Fruit fly (Drosophila melanogaster) whole organism, embryonic: ENCODE measurements around the gene CG32551.

Experiments
- Antp ChIP-seq: fragments of 200-800 bp; sonication (Bioruptor generic); optimal IDR thresholded peaks from 3 replicates; lab custom pipeline; 2016; ENCODE audit warnings: missing biosample characterization, missing genetic modification characterization
- Atf3 ChIP-seq: fragments of 200-800 bp; sonication (Bioruptor generic); optimal IDR thresholded peaks from 3 replicates; lab custom pipeline; 2016; ENCODE audit warnings: missing biosample characterization, missing genetic modification characterization
- CG10267 ChIP-seq: fragments of 200-800 bp; sonication (Bioruptor generic); optimal IDR thresholded peaks from 2 replicates; lab custom pipeline; 2018; ENCODE audit warnings: missing biosample characterization, mild to moderate bottlenecking, missing genetic modification characterization, moderate library complexity
- CG12299 ChIP-seq: fragments of 200-800 bp; sonication (Bioruptor generic); optimal IDR thresholded peaks from 2 replicates; lab custom pipeline; 2018; ENCODE audit warnings: missing biosample characterization, mild to moderate bottlenecking, missing genetic modification characterization
- CG13296 ChIP-seq: fragments of 200-800 bp; sonication (Bioruptor generic); optimal IDR thresholded peaks from 3 replicates; lab custom pipeline; 2018; ENCODE audit warnings: missing biosample characterization, mild to moderate bottlenecking, missing genetic modification characterization
- CG13775 ChIP-seq: fragments of 200-800 bp; sonication (Bioruptor generic); optimal IDR thresholded peaks from 3 replicates; lab custom pipeline; 2017; ENCODE audit warnings: missing biosample characterization, mild to moderate bottlenecking, missing genetic modification characterization
- CG15011 ChIP-seq: fragments of 200-800 bp; sonication (Bioruptor generic); optimal IDR thresholded peaks from 3 replicates; lab custom pipeline; 2018; ENCODE audit warnings: missing biosample characterization, mild to moderate bottlenecking, missing genetic modification characterization
- CG15601 ChIP-seq: fragments of 200-800 bp; sonication (Bioruptor generic); optimal IDR thresholded peaks from 3 replicates; lab custom pipeline; 2019; ENCODE audit warnings: missing biosample characterization, mild to moderate bottlenecking, missing genetic modification characterization, moderate library complexity
- CG15696 ChIP-seq: fragments of 200-800 bp; sonication (Bioruptor generic); optimal IDR thresholded peaks from 2 replicates; lab custom pipeline; 2019; ENCODE audit warnings: missing biosample characterization, mild to moderate bottlenecking, missing genetic modification characterization, moderate library complexity
- CG1603 ChIP-seq: fragments of 200-800 bp; sonication (Bioruptor generic); optimal IDR thresholded peaks from 2 replicates; lab custom pipeline; 2019; ENCODE audit warnings: missing biosample characterization, mild to moderate bottlenecking, missing genetic modification characterization, moderate library complexity
- CG17328 ChIP-seq: fragments of 200-800 bp; sonication (Bioruptor generic); IDR thresholded peaks from 2 replicates; pipeline ENCODE4 v1.3.6; 2022; ENCODE audit warnings: missing biosample characterization, missing genetic modification characterization
- CG31224 ChIP-seq: fragments of 200-800 bp; sonication (Bioruptor generic); IDR thresholded peaks from 2 replicates; pipeline ENCODE4 v1.3.6; 2022; ENCODE audit warnings: missing biosample characterization, missing genetic modification characterization
- CG31441 ChIP-seq: fragments of 200-800 bp; sonication (Bioruptor generic); IDR thresholded peaks from 2 replicates; pipeline ENCODE4 v1.3.6; 2022; ENCODE audit warnings: missing biosample characterization, missing genetic modification characterization
- CG3726 ChIP-seq: fragments of 200-800 bp; sonication (Bioruptor generic); IDR thresholded peaks from 3 replicates; pipeline ENCODE4, ENCODE4 v1.3.6; 2022; ENCODE audit warnings: missing biosample characterization, missing genetic modification characterization
- CG3838 ChIP-seq: fragments of 200-800 bp; sonication (Bioruptor generic); optimal IDR thresholded peaks from 3 replicates; lab custom pipeline; 2016; ENCODE audit warnings: missing biosample characterization, missing genetic modification characterization
- CG42726 ChIP-seq: fragments of 200-800 bp; sonication (Bioruptor generic); IDR thresholded peaks from 2 replicates; pipeline ENCODE4 v1.3.6; 2022; ENCODE audit warnings: missing biosample characterization, missing genetic modification characterization; ENCODE audit not compliant: partially characterized antibody
- CG6175 ChIP-seq: fragments of 200-800 bp; sonication (Bioruptor generic); IDR thresholded peaks from 3 replicates; pipeline ENCODE4 v1.3.6; 2022; ENCODE audit warnings: missing biosample characterization, missing genetic modification characterization
- CG6765 ChIP-seq: fragments of 200-800 bp; sonication (Bioruptor generic); optimal IDR thresholded peaks from 3 replicates; lab custom pipeline; 2017; ENCODE audit warnings: missing biosample characterization, mild to moderate bottlenecking, missing genetic modification characterization
- CG6813 ChIP-seq: fragments of 200-800 bp; sonication (Bioruptor generic); optimal IDR thresholded peaks from 2 replicates; lab custom pipeline; 2017; ENCODE audit warnings: missing biosample characterization, missing genetic modification characterization, mild to moderate bottlenecking, moderate library complexity, missing genetic modification reagents
- CG7556 ChIP-seq: fragments of 200-800 bp; sonication (Bioruptor generic); optimal IDR thresholded peaks from 2 replicates; lab custom pipeline; 2017; ENCODE audit warnings: missing biosample characterization, mild to moderate bottlenecking, missing genetic modification characterization
- CG9727 ChIP-seq: fragments of 200-800 bp; sonication (Bioruptor generic); optimal IDR thresholded peaks from 3 replicates; lab custom pipeline; 2017; ENCODE audit warnings: missing biosample characterization, mild to moderate bottlenecking, missing genetic modification characterization
- Deaf1 ChIP-seq: fragments of 200-800 bp; optimal IDR thresholded peaks from 3 replicates; lab custom pipeline; 2019; ENCODE audit warnings: missing biosample characterization, mild to moderate bottlenecking, missing genetic modification characterization, moderate library complexity
- Dip2 ChIP-seq: fragments of 200-800 bp; sonication (Bioruptor generic); IDR thresholded peaks from 2 replicates; pipeline ENCODE4 v1.3.6; 2022; ENCODE audit warnings: missing biosample characterization, missing genetic modification characterization
- E2f1 ChIP-seq: fragments of 200-800 bp; sonication (Bioruptor generic); IDR thresholded peaks from 2 replicates; pipeline ENCODE4 v1.3.6; 2022; ENCODE audit warnings: missing biosample characterization, missing genetic modification characterization
- Ets97D ChIP-seq: fragments of 200-800 bp; sonication (Bioruptor generic); optimal IDR thresholded peaks from 3 replicates; lab custom pipeline; 2016; ENCODE audit warnings: missing biosample characterization, missing genetic modification characterization
- Fer3 ChIP-seq: fragments of 200-800 bp; sonication (Bioruptor generic); optimal IDR thresholded peaks from 2 replicates; lab custom pipeline; 2018; ENCODE audit warnings: missing biosample characterization, mild to moderate bottlenecking, missing genetic modification characterization, moderate library complexity
- Jarid2 ChIP-seq: fragments of 200-800 bp; sonication (Bioruptor generic); optimal IDR thresholded peaks from 3 replicates; lab custom pipeline; 2017; ENCODE audit warnings: mild to moderate bottlenecking, missing biosample characterization, missing genetic modification reagents, missing genetic modification characterization
- Mad ChIP-seq: fragments of 200-800 bp; sonication (Bioruptor generic); optimal IDR thresholded peaks from 2 replicates; lab custom pipeline; 2016; ENCODE audit warnings: missing biosample characterization, missing genetic modification characterization
- NC2α ChIP-seq: fragments of 200-800 bp; sonication (Bioruptor generic); optimal IDR thresholded peaks from 2 replicates; lab custom pipeline; 2016; ENCODE audit warnings: missing biosample characterization, missing genetic modification characterization
- Scr ChIP-seq: fragments of 200-800 bp; sonication (Bioruptor generic); IDR thresholded peaks from 2 replicates; pipeline ENCODE4 v1.3.6; 2022; ENCODE audit warnings: missing biosample characterization, missing genetic modification characterization; ENCODE audit not compliant: partially characterized antibody
- ash1 ChIP-seq: fragments of 200-800 bp; sonication (Bioruptor generic); optimal IDR thresholded peaks from 2 replicates; lab custom pipeline; 2018; ENCODE audit warnings: missing biosample characterization, mild to moderate bottlenecking, missing genetic modification characterization
- az2 ChIP-seq: fragments of 200-800 bp; sonication (Bioruptor generic); optimal IDR thresholded peaks from 3 replicates; lab custom pipeline; 2016; ENCODE audit warnings: missing biosample characterization, missing genetic modification characterization
- bbx ChIP-seq: fragments of 200-800 bp; sonication (Bioruptor generic); IDR thresholded peaks from 2 replicates; pipeline ENCODE4 v1.3.6; 2022; ENCODE audit warnings: missing biosample characterization, missing genetic modification characterization; ENCODE audit not compliant: partially characterized antibody
- dmrt99B ChIP-seq: fragments of 200-800 bp; sonication (Bioruptor generic); optimal IDR thresholded peaks from 2 replicates; lab custom pipeline; 2018; ENCODE audit warnings: missing biosample characterization, mild to moderate bottlenecking, missing genetic modification characterization, moderate library complexity
- fd3F ChIP-seq: fragments of 200-800 bp; sonication (Bioruptor generic); optimal IDR thresholded peaks from 2 replicates; lab custom pipeline; 2018; ENCODE audit warnings: missing biosample characterization, mild to moderate bottlenecking, missing genetic modification characterization, moderate library complexity
- gcm ChIP-seq: fragments of 200-800 bp; sonication (Bioruptor generic); optimal IDR thresholded peaks from 2 replicates; lab custom pipeline; 2019; ENCODE audit warnings: missing biosample characterization, mild to moderate bottlenecking, missing genetic modification characterization, moderate library complexity
- ham ChIP-seq: fragments of 200-800 bp; sonication (Bioruptor generic); IDR thresholded peaks from 2 replicates; pipeline ENCODE4 v1.3.6; 2022; ENCODE audit warnings: missing biosample characterization, missing genetic modification characterization
- insv ChIP-seq, 2 experiments: fragments of 200-800 bp; sonication (Bioruptor generic); optimal IDR thresholded peaks; 3 replicates each; lab custom pipeline; 2016 to 2018; ENCODE audit warnings: missing biosample characterization in 2 of 2, missing genetic modification characterization in 2 of 2
- inv ChIP-seq: fragments of 200-800 bp; sonication (Bioruptor generic); IDR thresholded peaks from 2 replicates; pipeline ENCODE4 v1.3.6; 2022; ENCODE audit warnings: missing biosample characterization, missing genetic modification characterization; ENCODE audit not compliant: partially characterized antibody
- knrl ChIP-seq: fragments of 200-800 bp; sonication (Bioruptor generic); IDR thresholded peaks from 3 replicates; pipeline ENCODE4 v1.3.6; 2022; ENCODE audit warnings: missing biosample characterization, missing genetic modification characterization; ENCODE audit not compliant: partially characterized antibody
- lbe ChIP-seq: fragments of 200-800 bp; sonication (Bioruptor generic); optimal IDR thresholded peaks from 2 replicates; lab custom pipeline; 2016; ENCODE audit warnings: missing biosample characterization, mild to moderate bottlenecking, missing genetic modification characterization
- p53 ChIP-seq: fragments of 200-800 bp; sonication (Bioruptor generic); optimal IDR thresholded peaks from 2 replicates; lab custom pipeline; 2016; ENCODE audit warnings: missing biosample characterization, missing genetic modification characterization
- pan ChIP-seq, 4 experiments: fragments of >200 bp in 3 of 4; fragments of 200-800 bp in 1 of 4; sonication (Bioruptor generic) in 1 of 4; optimal IDR thresholded peaks in 3 of 4; IDR thresholded peaks in 1 of 4; 2 replicates each; pipeline versions ENCODE4 v1.3.6 to Lab custom; 2017 to 2022; ENCODE audit warnings: missing biosample characterization in 2 of 4, missing genetic modification characterization in 2 of 4, mixed read lengths in 1 of 4
- pita ChIP-seq: fragments of 200-800 bp; sonication (Bioruptor generic); optimal IDR thresholded peaks from 2 replicates; lab custom pipeline; 2017; ENCODE audit warnings: missing biosample characterization, mild to moderate bottlenecking, missing genetic modification characterization
- psq ChIP-seq: fragments of 200-800 bp; sonication (Bioruptor generic); optimal IDR thresholded peaks from 2 replicates; lab custom pipeline; 2017; ENCODE audit warnings: missing biosample characterization, missing genetic modification characterization
- row ChIP-seq: fragments of 200-800 bp; sonication (Bioruptor generic); IDR thresholded peaks from 3 replicates; pipeline ENCODE4 v1.3.6; 2022; ENCODE audit warnings: missing biosample characterization, missing genetic modification characterization
- sens ChIP-seq: fragments of 200-800 bp; sonication (Bioruptor generic); peaks from one replicate; lab custom pipeline; 2016; ENCODE audit warnings: missing biosample characterization, missing genetic modification characterization
- sqz ChIP-seq: fragments of 200-800 bp; sonication (Bioruptor generic); optimal IDR thresholded peaks from 3 replicates; lab custom pipeline; 2018; ENCODE audit warnings: missing biosample characterization, mild to moderate bottlenecking, missing genetic modification characterization
- sug ChIP-seq: fragments of 200-800 bp; optimal IDR thresholded peaks from 2 replicates; lab custom pipeline; 2019; ENCODE audit warnings: missing biosample characterization, mild to moderate bottlenecking, missing genetic modification characterization, moderate library complexity

CG32551 gene

DNA sequence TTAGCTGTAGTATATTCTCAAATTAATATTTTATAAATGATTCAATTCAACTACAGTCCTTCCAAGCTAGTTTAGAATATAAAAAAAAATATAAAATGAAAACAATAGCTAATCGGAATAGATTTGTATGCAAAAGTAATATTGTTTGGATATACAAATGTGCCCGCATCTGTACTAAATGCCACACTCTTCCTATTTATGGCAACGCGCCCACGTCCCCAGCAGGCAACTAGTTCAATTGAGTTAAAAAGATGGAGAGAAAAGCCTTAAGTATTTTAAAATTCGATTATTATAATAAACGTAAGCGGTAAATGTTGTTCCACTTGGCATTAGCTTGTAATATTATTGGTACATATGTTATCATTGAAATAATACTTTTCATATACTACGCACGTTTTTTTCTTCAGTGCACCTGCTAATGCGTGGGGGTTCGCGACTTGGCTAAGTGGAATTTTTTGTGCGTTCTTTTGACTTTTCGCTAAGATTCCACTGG, 33.1 kb upstream of the CG32551 start (continued):
- TF ChIP-seq Deaf1 (tag; lab: Kevin White, UChicago) (peak; percentile 14), Ets97D (GFP tag; lab: Kevin White, UChicago) (no peak), CG3726 (GFP tag; lab: Robert Waterston, UW) (0 out of 3 replicates have a peak, but pooled peaks have one; percentile 4), CG9727 (GFP tag; lab: Kevin White, UChicago) (peak; percentile 63), CG13296 (peak; percentile 21), CG10267 (tag; lab: Kevin White, UChicago) (peak; percentile 58), pita (GFP tag; lab: Kevin White, UChicago) (no peak), psq (GFP tag; lab: Kevin White, UChicago) (no peak), lbe (GFP tag; lab: Kevin White, UChicago) (no peak), CG15696 (tag; lab: Kevin White, UChicago) (no peak), CG31224 (no peak), CG3838 (no peak), E2f1 (GFP tag; lab: Robert Waterston, UW) (peak; percentile 23; the same call in 1 of the 2 replicates), gcm (GFP tag; lab: Kevin White, UChicago) (peak; percentile 59), sqz (peak; percentile 5), knrl (GFP tag; lab: Robert Waterston, UW) (no peak), Fer3 (tag; lab: Kevin White, UChicago) (peak; percentile 10), CG13775 (GFP tag; lab: Kevin White, UChicago) (peak; percentile 72), bbx (GFP tag; lab: Robert Waterston, UW) (no peak), CG12299 (tag; lab: Kevin White, UChicago) (no peak), sens (GFP tag; lab: Kevin White, UChicago) (peak; percentile 94), CG6765 (GFP tag; lab: Kevin White, UChicago) (peak; percentile 26), row (GFP tag; lab: Robert Waterston, UW) (peak; percentile 60), p53 (GFP tag; lab: Kevin White, UChicago) (no peak), CG42726 (GFP tag; lab: Robert Waterston, UW) (no peak), pan (optimal IDR thresholded peaks at IDR 0.05; lab: Kevin White, UChicago) (no peak), pan (GFP tag; optimal IDR thresholded peaks at IDR 0.05 in 1 of 2, IDR thresholded peaks at IDR 0.05 in 1 of 2) (peak in 1 of 2 experiments; percentile 46), CG6813 (GFP tag; lab: Kevin White, UChicago) (peak; percentile 24), Atf3 (GFP tag; lab: Kevin White, UChicago) (peak; percentile 20), Jarid2 (GFP tag; lab: Kevin White, UChicago) (peak; percentile 40), CG15011 (GFP tag; lab: Kevin White, UChicago) (peak; percentile 44), Dip2 (GFP tag; lab: Robert Waterston, UW) (no peak), CG17328 (GFP tag; lab: Robert Waterston, UW) (peak; percentile 37; the same call in 1 of the 2 replicates), dmrt99B (peak; percentile 88), CG7556 (GFP tag; lab: Kevin White, UChicago) (peak; percentile 65), inv (no peak), Antp (GFP tag; lab: Kevin White, UChicago) (peak; percentile 35), CG15601 (tag; lab: Kevin White, UChicago) (peak; percentile 57), Mad (GFP tag; lab: Kevin White, UChicago) (no peak), sug (tag; lab: Kevin White, UChicago) (no peak), az2 (GFP tag; lab: Kevin White, UChicago) (peak; percentile 73), ash1 (GFP tag; lab: Kevin White, UChicago) (no peak), CG31441 (GFP tag; lab: Robert Waterston, UW) (peak; percentile 90), insv (GFP tag; optimal IDR thresholded peaks at IDR 0.05; lab: Kevin White, UChicago) (no peak), Scr (GFP tag; lab: Robert Waterston, UW) (no peak), NC2α (GFP tag; lab: Kevin White, UChicago) (peak; percentile 27), ham (no peak), fd3F (GFP tag; lab: Kevin White, UChicago) (peak; percentile 35), CG6175 (GFP tag; lab: Robert Waterston, UW) (0 out of 3 replicates have a peak, but pooled peaks have one; percentile 19), CG1603 (tag; lab: Kevin White, UChicago) (peak; percentile 56)
